Worm (Caenorhabditis elegans) whole organism, midembryonic: ENCODE measurements around the gene fbxa-215.
"Not testable (repeated sequence)": the region's sequence is repeated elsewhere in the genome, so short reads cannot be mapped to it uniquely, and the experiment has no call there.

Experiments used
- T22C8.4 ChIP-seq: fragments of 200-800 bp; sonication (Bioruptor generic); IDR thresholded peaks from 2 replicates; pipeline ENCODE4 v1.3.6; 2022; ENCODE audit warnings: missing genetic modification characterization, missing compliant biosample characterization
- cog-1 ChIP-seq: sonication (generic microtip); optimal IDR thresholded peaks from 2 replicates; lab custom pipeline; 2016; ENCODE audit warnings: missing genetic modification characterization, missing compliant biosample characterization
- flt-1 ChIP-seq: fragments of 200-800 bp; sonication (Bioruptor generic); IDR thresholded peaks from 2 replicates; pipeline ENCODE4 v1.3.6; 2022; ENCODE audit warnings: missing genetic modification characterization, missing compliant biosample characterization
- klf-2 ChIP-seq: fragments of 200-800 bp; sonication (Bioruptor generic); conservative IDR thresholded peaks from 2 replicates; pipeline ENCODE4 v1.3.6; 2022; ENCODE audit warnings: missing genetic modification reagents, missing genetic modification characterization, missing compliant biosample characterization
- med-1 ChIP-seq: sonication (generic microtip); optimal IDR thresholded peaks from 2 replicates; lab custom pipeline; 2017; ENCODE audit warnings: missing genetic modification characterization, mild to moderate bottlenecking, missing compliant biosample characterization, antibody characterized with exemption, missing genetic modification reagents; ENCODE audit not compliant: insufficient read depth
- ref-1 ChIP-seq: fragments of 200-800 bp; sonication (Bioruptor generic); conservative IDR thresholded peaks from 2 replicates; pipeline ENCODE4 v1.3.6; 2022; ENCODE audit warnings: missing genetic modification reagents, missing genetic modification characterization, missing compliant biosample characterization
- tab-1 ChIP-seq: fragments of 200-800 bp; sonication (Bioruptor generic); IDR thresholded peaks from 2 replicates; pipeline ENCODE4 v1.3.6; 2022; ENCODE audit warnings: missing genetic modification characterization, missing compliant biosample characterization
- ztf-23 ChIP-seq: fragments of 200-800 bp; sonication (Bioruptor generic); IDR thresholded peaks from 2 replicates; pipeline ENCODE4 v1.3.6; 2022; ENCODE audit warnings: missing genetic modification reagents, missing genetic modification characterization, missing compliant biosample characterization
- ztf-29 ChIP-seq: fragments of 200-800 bp; sonication (Bioruptor generic); IDR thresholded peaks from 2 replicates; pipeline ENCODE4 v1.3.6; 2022; ENCODE audit warnings: missing genetic modification reagents, missing genetic modification characterization, missing compliant biosample characterization

The fbxa-215 gene

ce11 chrIV:13684827-13685226, 18.1 kb upstream of the fbxa-215 start:
- no peak for TF ChIP-seq flt-1 (GFP tag; lab: Robert Waterston, UW)
- no peak for TF ChIP-seq T22C8.4 (GFP tag; lab: Robert Waterston, UW)
- no peak for TF ChIP-seq tab-1 (GFP tag; lab: Robert Waterston, UW)
- TF ChIP-seq cog-1 (tag; lab: Kevin White, UChicago), result no peak
- no peak for TF ChIP-seq ztf-23 (GFP tag; lab: Robert Waterston, UW)

ce11 chrIV:13682733-13683132, 16.0 kb upstream of the fbxa-215 start:
- TF ChIP-seq ref-1 (no peak), T22C8.4 (GFP tag; lab: Robert Waterston, UW) (no peak), med-1 (GFP tag; lab: Kevin White, UChicago) (no peak), flt-1 (GFP tag; lab: Robert Waterston, UW) (no peak), ztf-29 (GFP tag; lab: Robert Waterston, UW) (no peak), tab-1 (GFP tag; lab: Robert Waterston, UW) (no peak), ztf-23 (GFP tag; lab: Robert Waterston, UW) (no peak)

- TF ChIP-seq ztf-29 (GFP tag; lab: Robert Waterston, UW) (no peak), med-1 (GFP tag; lab: Kevin White, UChicago) (no peak), ztf-23 (GFP tag; lab: Robert Waterston, UW) (no peak), T22C8.4 (GFP tag; lab: Robert Waterston, UW) (no peak), cog-1 (tag; lab: Kevin White, UChicago) (no peak)
Measured at ce11 chrIV:13679495-13679894, 12.8 kb upstream of the fbxa-215 start.

- TF ChIP-seq flt-1 (GFP tag; lab: Robert Waterston, UW), result no peak
Measured at ce11 chrIV:13678649-13679048, 11.9 kb upstream of the fbxa-215 start, which contains the start of gene srlf-26. srlf-26 (plus strand) TSS chrIV:13678949.

DNA sequence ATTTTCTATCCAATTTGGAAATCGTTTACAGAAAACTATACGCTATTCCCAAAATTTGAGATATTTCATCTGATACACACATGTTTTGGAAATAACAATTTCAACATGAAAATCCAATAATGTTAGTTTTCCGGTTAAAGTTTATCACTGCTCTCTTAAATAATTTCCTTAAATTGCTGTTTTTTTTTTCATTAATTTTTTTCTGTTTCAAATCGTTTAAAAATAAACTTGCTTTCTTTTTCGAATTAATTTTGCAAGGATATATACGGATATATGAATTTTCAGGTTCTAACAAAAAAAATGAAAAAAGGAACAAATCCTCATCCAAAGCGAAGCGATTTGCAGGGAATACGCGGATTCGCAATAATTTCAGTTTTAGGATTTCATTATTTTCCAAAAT, 6.8 kb upstream of the fbxa-215 start, which contains the start of gene oac-48:
Gene oac-48 (plus strand): TSS at position 301 of the 400 bp plus-strand sequence.
- TF ChIP-seq med-1 (GFP tag; lab: Kevin White, UChicago), result no peak
- no peak for TF ChIP-seq flt-1 (GFP tag; lab: Robert Waterston, UW)
- TF ChIP-seq ztf-29 (GFP tag; lab: Robert Waterston, UW), result no peak
- no peak for TF ChIP-seq ztf-23 (GFP tag; lab: Robert Waterston, UW)
- TF ChIP-seq tab-1 (GFP tag; lab: Robert Waterston, UW), result no peak
- TF ChIP-seq ref-1, result no peak
- TF ChIP-seq cog-1 (tag; lab: Kevin White, UChicago), result no peak
- TF ChIP-seq T22C8.4 (GFP tag; lab: Robert Waterston, UW), result no peak
- no peak for TF ChIP-seq klf-2 (GFP tag; lab: Robert Waterston, UW)

DNA sequence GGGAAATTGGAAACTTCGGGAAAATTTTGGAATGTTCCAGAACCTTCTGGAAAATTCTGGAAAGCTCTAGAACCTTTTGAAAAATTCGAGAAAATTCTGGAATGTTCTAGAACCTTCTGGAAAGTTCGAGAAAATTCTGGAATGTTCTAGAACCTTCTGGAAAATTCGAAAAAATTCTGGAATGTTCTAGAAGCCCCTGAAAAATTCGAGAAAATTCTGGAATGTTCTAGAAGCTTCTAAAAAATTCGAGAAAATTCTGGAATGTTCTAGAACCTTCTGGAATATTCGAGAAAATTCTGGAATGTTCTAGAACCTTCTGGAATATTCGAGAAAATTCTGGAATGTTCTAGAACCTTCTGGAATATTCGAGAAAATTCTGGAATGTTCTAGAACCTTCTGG, 1.3 kb upstream of the fbxa-215 start:
- peak; percentile 79 for TF ChIP-seq flt-1 (GFP tag; lab: Robert Waterston, UW)

DNA sequence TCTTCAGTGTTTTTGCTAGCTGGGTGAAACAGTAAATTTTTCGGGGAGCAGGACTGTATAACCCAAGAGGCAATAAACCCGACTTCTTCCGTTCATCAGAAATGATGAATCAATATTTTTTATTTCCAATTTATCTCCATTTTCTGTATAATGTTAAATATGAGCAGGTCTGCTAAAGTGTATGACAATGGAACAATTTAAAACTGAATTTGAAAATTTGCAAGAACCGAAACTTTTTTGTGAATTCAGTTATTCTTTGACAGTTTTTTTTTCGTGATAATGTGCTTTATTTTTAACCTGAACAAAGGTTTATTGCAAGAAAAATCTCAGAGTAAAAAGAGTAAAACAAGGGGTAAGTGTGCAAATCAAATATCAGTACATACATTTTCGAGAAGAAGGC, 1.6 kb downstream of the fbxa-215 start:
- TF ChIP-seq cog-1 (tag; lab: Kevin White, UChicago), result no peak
- no peak for TF ChIP-seq ztf-23 (GFP tag; lab: Robert Waterston, UW)
- no peak for TF ChIP-seq ref-1
- no peak for TF ChIP-seq T22C8.4 (GFP tag; lab: Robert Waterston, UW)
- TF ChIP-seq flt-1 (GFP tag; lab: Robert Waterston, UW), result no peak
- TF ChIP-seq ztf-29 (GFP tag; lab: Robert Waterston, UW), result no peak
- no peak for TF ChIP-seq tab-1 (GFP tag; lab: Robert Waterston, UW)
- TF ChIP-seq med-1 (GFP tag; lab: Kevin White, UChicago), result no peak
- TF ChIP-seq klf-2 (GFP tag; lab: Robert Waterston, UW), result no peak

DNA sequence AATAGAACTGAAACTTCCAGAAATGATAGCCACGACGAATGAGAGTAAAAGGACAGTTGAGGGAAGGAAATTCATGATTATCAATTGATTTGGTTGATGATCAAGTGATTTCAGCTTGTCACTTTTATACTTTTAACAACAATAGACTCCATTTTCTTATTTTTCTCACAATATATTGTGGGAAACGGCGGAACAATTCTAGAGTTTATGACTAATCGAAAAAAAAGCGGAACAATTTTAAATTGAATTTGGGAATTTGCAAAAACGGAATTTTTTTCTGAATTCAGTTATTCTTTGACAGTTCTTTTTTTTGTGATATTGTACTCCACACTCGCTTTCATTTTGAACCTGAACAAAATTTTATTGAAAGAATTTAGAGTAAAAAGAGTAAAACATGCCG, 2.6 kb downstream of the fbxa-215 start, which contains the start of gene Y45F10C.4:
Gene Y45F10C.4 (minus strand): TSS at position 101 of the 400 bp plus-strand sequence.
- TF ChIP-seq T22C8.4 (GFP tag; lab: Robert Waterston, UW), result no peak
- TF ChIP-seq ref-1, result no peak
- TF ChIP-seq flt-1 (GFP tag; lab: Robert Waterston, UW), result no peak
- no peak for TF ChIP-seq ztf-29 (GFP tag; lab: Robert Waterston, UW)
- TF ChIP-seq ztf-23 (GFP tag; lab: Robert Waterston, UW), result no peak
- TF ChIP-seq cog-1 (tag; lab: Kevin White, UChicago), result no peak
- TF ChIP-seq med-1 (GFP tag; lab: Kevin White, UChicago), result no peak
- TF ChIP-seq tab-1 (GFP tag; lab: Robert Waterston, UW), result no peak
- no peak for TF ChIP-seq klf-2 (GFP tag; lab: Robert Waterston, UW)

DNA sequence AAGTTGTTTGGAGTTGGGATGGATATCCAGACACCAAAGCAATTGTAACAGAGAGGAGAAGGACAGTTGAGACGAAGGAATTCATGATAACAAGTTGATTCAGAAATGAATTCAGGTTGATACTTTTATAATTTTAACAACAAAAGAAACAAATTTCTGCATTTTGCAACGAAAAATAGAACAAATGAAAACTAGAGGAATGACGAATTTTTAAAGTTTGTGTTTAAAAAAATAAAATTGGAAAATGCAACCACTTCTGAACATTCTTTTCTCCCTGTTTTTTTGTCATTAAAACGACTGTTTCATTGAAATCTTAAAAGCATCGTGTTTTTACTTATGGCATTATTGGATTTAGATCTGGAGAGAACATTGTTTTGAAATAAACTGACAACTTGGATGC, 4.1 kb downstream of the fbxa-215 start, which contains the start of gene Y45F10C.2:
Gene Y45F10C.2 (minus strand): TSS at position 101 of the 400 bp plus-strand sequence.
- not testable (repeated sequence) for TF ChIP-seq flt-1 (GFP tag; lab: Robert Waterston, UW); ztf-29 (GFP tag; lab: Robert Waterston, UW); cog-1 (tag; lab: Kevin White, UChicago)

ce11 chrIV:13659449-13659848, 7.3 kb downstream of the fbxa-215 start, which contains the start of gene Y45F10C.1:
Y45F10C.1 (minus strand) TSS chrIV:13659549.
- TF ChIP-seq ztf-23, tab-1, flt-1 (GFP tag; lab: Robert Waterston, UW): not testable (repeated sequence)
